Worm (Caenorhabditis elegans): Measurements from ENCODE around the gene lips-8.

DNA sequence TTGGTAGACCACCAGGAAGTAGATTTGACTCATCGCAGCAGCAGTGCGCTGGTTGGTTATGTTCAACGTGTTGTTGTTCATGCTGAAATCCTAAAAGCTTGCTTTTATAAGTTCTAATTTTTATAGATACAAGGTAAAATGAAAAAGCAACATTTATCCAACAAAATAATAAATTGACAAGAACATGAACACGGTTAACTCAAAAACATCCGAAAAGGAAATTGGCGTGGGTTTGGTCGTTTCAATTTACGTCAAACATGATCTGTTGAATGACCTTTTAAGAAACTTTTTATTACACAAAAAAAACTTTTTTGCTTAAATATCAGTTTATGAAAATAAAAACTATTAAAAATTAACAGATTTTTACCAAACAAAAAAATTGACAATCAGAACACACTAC is 30.5 kb downstream of the lips-8 start, which contains the start of gene ntr-2:
- TF ChIP-seq skn-1 (tag; optimal IDR thresholded peaks at IDR 0.05) (no peak), ceh-28 (tag; optimal IDR thresholded peaks at IDR 0.05) (no peak), ama-1 (optimal IDR thresholded peaks at IDR 0.05) (no peak), Y75B8A.6 (GFP tag; IDR thresholded peaks at IDR 0.05) (no peak), nhr-77 (tag; optimal IDR thresholded peaks at IDR 0.05) (no peak), attf-4 (tag; optimal IDR thresholded peaks at IDR 0.05) (no peak), nhr-237 (tag; optimal IDR thresholded peaks at IDR 0.05) (no peak), unc-39 (tag; optimal IDR thresholded peaks at IDR 0.05) (no peak), spr-1 (tag; optimal IDR thresholded peaks at IDR 0.05) (no peak), sdz-12 (GFP tag; optimal IDR thresholded peaks at IDR 0.05) (no peak), php-3 (GFP tag; IDR thresholded peaks at IDR 0.05) (no peak), unc-130 (GFP tag; optimal IDR thresholded peaks at IDR 0.05) (no peak), nhr-102 (tag; optimal IDR thresholded peaks at IDR 0.05) (no peak)

Measured in whole organism, L4 larva.